Worm (Caenorhabditis elegans) whole organism, L3 larva: ENCODE measurements around the gene K08F9.1.

Experiments
- aly-2 ChIP-seq: fragments of 150-350 bp; optimal IDR thresholded peaks from 2 replicates; lab custom pipeline; 2014; ENCODE audit warnings: missing biosample characterization, missing genetic modification characterization
- ceh-16 ChIP-seq: sonication (generic microtip); optimal IDR thresholded peaks from 2 replicates; lab custom pipeline; 2017; ENCODE audit warnings: missing biosample characterization, missing genetic modification characterization
- ceh-28 ChIP-seq: fragments of 150-350 bp; optimal IDR thresholded peaks from 2 replicates; lab custom pipeline; 2014; ENCODE audit warnings: missing biosample characterization, missing genetic modification reagents, missing genetic modification characterization
- ceh-9 ChIP-seq: sonication (generic microtip); optimal IDR thresholded peaks from 2 replicates; lab custom pipeline; 2018; ENCODE audit warnings: missing biosample characterization, missing genetic modification characterization
- daf-12 ChIP-seq: fragments of 150-350 bp; optimal IDR thresholded peaks from 2 replicates; lab custom pipeline; 2014; ENCODE audit warnings: missing biosample characterization, missing genetic modification reagents, missing genetic modification characterization
- egl-27 ChIP-seq: sonication (generic microtip); optimal IDR thresholded peaks from 4 replicates; lab custom pipeline; 2017; ENCODE audit warnings: missing biosample characterization, missing genetic modification reagents, missing genetic modification characterization
- elt-1 ChIP-seq: fragments of 150-350 bp; optimal IDR thresholded peaks from 2 replicates; lab custom pipeline; 2014; ENCODE audit warnings: missing biosample characterization, missing genetic modification characterization
- elt-2 ChIP-seq: sonication (generic microtip); optimal IDR thresholded peaks from 2 replicates; lab custom pipeline; 2016; ENCODE audit warnings: missing genetic modification reagents, mild to moderate bottlenecking, missing genetic modification characterization, missing compliant biosample characterization
- elt-3 ChIP-seq, 3 experiments: fragments of 150-350 bp in 1 of 3; sonication (generic microtip) in 2 of 3; optimal IDR thresholded peaks; 2 replicates in 2 of 3; 4 replicates in 1 of 3; lab custom pipeline; 2014 to 2017; ENCODE audit warnings: missing biosample characterization in 3 of 3, missing genetic modification characterization in 3 of 3
- eor-1 ChIP-seq, 2 experiments: fragments of 150-350 bp; optimal IDR thresholded peaks; 2 replicates each; lab custom pipeline; 2014 to 2018; ENCODE audit warnings: missing biosample characterization in 2 of 2, missing genetic modification characterization in 2 of 2
- fkh-10 ChIP-seq: sonication (generic microtip); optimal IDR thresholded peaks from 2 replicates; lab custom pipeline; 2017; ENCODE audit warnings: missing biosample characterization, missing genetic modification reagents, missing genetic modification characterization
- fkh-2 ChIP-seq: fragments of 150-350 bp; optimal IDR thresholded peaks from 2 replicates; lab custom pipeline; 2014; ENCODE audit warnings: missing biosample characterization, missing genetic modification reagents, missing genetic modification characterization
- fos-1 ChIP-seq: fragments of 150-350 bp; optimal IDR thresholded peaks from 2 replicates; lab custom pipeline; 2014; ENCODE audit warnings: missing biosample characterization, missing genetic modification characterization
- hmg-11 ChIP-seq: sonication (generic microtip); optimal IDR thresholded peaks from 2 replicates; lab custom pipeline; 2016; ENCODE audit warnings: missing genetic modification characterization, missing compliant biosample characterization
- jun-1 ChIP-seq: fragments of 150-350 bp; optimal IDR thresholded peaks from 2 replicates; lab custom pipeline; 2014; ENCODE audit warnings: missing biosample characterization, missing genetic modification reagents, missing genetic modification characterization
- lin-15B ChIP-seq: fragments of 150-350 bp; optimal IDR thresholded peaks from 2 replicates; lab custom pipeline; 2014; ENCODE audit warnings: missing biosample characterization, missing genetic modification characterization
- lsy-12 ChIP-seq: sonication (generic microtip); optimal IDR thresholded peaks from 2 replicates; lab custom pipeline; 2016; ENCODE audit warnings: mild to moderate bottlenecking, missing genetic modification characterization, missing compliant biosample characterization
- mdl-1 ChIP-seq: fragments of 150-350 bp; optimal IDR thresholded peaks from 2 replicates; lab custom pipeline; 2014; ENCODE audit warnings: missing biosample characterization, missing genetic modification characterization
- nfya-1 ChIP-seq: sonication (generic microtip); optimal IDR thresholded peaks from 2 replicates; lab custom pipeline; 2017; ENCODE audit warnings: missing genetic modification characterization, mild to moderate bottlenecking, missing compliant biosample characterization, antibody characterized with exemption, moderate library complexity; ENCODE audit not compliant: insufficient read depth
- nhr-11 ChIP-seq: fragments of 150-350 bp; optimal IDR thresholded peaks from 2 replicates; lab custom pipeline; 2014; ENCODE audit warnings: missing biosample characterization, missing genetic modification characterization
- nhr-12 ChIP-seq: fragments of 150-350 bp; optimal IDR thresholded peaks from 2 replicates; lab custom pipeline; 2014; ENCODE audit warnings: missing biosample characterization, missing genetic modification characterization
- nhr-25 ChIP-seq: sonication (generic microtip); optimal IDR thresholded peaks from 2 replicates; lab custom pipeline; 2017; ENCODE audit warnings: missing biosample characterization, missing genetic modification characterization
- nhr-43 ChIP-seq: sonication (generic microtip); optimal IDR thresholded peaks from 2 replicates; lab custom pipeline; 2016; ENCODE audit warnings: mild to moderate bottlenecking, missing genetic modification characterization, missing compliant biosample characterization; ENCODE audit not compliant: poor library complexity, severe bottlenecking
- nhr-67 ChIP-seq: fragments of 150-350 bp; optimal IDR thresholded peaks from 2 replicates; lab custom pipeline; 2014; ENCODE audit warnings: missing biosample characterization, missing genetic modification characterization
- pha-4 ChIP-seq: fragments of 150-350 bp; optimal IDR thresholded peaks from 2 replicates; lab custom pipeline; 2014; ENCODE audit warnings: missing biosample characterization, missing genetic modification reagents, missing genetic modification characterization
- skn-1 ChIP-seq: fragments of 150-350 bp; optimal IDR thresholded peaks from 2 replicates; lab custom pipeline; 2014; ENCODE audit warnings: missing biosample characterization, missing genetic modification characterization
- snpc-4 ChIP-seq: fragments of 150-350 bp; optimal IDR thresholded peaks from 2 replicates; lab custom pipeline; 2014; ENCODE audit warnings: missing biosample characterization, missing genetic modification characterization
- tbx-2 ChIP-seq: sonication (generic microtip); optimal IDR thresholded peaks from 2 replicates; lab custom pipeline; 2016; ENCODE audit warnings: mild to moderate bottlenecking, missing genetic modification characterization, missing compliant biosample characterization
- unc-39 ChIP-seq: sonication (generic microtip); optimal IDR thresholded peaks from 4 replicates; lab custom pipeline; 2017; ENCODE audit warnings: missing biosample characterization, missing genetic modification characterization
- unc-62 ChIP-seq: fragments of 150-350 bp; sonication (generic microtip); optimal IDR thresholded peaks from 4 replicates; lab custom pipeline; 2014; ENCODE audit warnings: missing biosample characterization, missing genetic modification reagents, missing genetic modification characterization
- zag-1 ChIP-seq: fragments of 150-350 bp; optimal IDR thresholded peaks from 2 replicates; lab custom pipeline; 2014; ENCODE audit warnings: missing biosample characterization, missing genetic modification characterization
- ztf-4 ChIP-seq: fragments of 150-350 bp; optimal IDR thresholded peaks from 2 replicates; lab custom pipeline; 2014; ENCODE audit warnings: missing biosample characterization, missing genetic modification characterization

K08F9.1 gene

DNA sequence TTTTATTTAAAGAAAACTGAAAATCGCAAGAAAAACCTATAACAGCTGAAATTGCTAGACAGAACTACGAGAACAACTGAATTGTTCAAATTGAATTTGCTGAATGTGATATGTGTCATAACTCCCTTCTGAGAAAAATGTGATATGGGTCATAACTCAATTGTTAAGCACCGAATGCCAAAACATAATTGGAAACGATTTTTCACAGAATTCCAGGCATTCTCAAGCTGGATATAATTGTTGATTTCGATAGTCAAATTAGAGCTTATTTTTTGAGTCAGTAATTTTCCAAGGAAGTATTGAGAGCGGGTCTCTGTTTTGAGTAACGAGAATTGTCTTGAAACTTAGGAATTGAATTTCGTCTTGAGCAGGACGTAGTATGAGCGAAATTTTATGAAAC, 38.7 kb upstream of the K08F9.1 start:
- TF ChIP-seq fkh-10 (GFP tag; lab: Kevin White, UChicago), result no peak
- peak; percentile 5 for TF ChIP-seq nhr-11

DNA sequence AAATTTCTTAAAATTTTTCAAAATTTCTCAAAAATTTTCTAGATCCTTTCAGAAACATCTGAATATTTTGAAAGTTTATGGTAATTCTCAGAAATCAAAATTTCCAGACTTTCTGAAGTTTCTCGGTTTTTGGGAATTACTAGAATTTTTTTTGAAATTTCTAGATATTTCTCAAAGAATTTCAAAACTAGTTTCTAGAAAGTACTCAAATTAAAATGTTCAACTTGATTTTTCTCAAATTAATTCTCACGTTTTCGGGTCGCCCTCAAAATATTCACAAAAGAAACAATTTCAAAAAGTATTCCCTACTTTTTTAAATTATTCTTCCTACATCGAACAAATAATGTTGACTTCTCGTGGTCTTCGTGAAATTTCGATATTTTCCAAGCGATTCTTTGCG, 36.6 kb upstream of the K08F9.1 start, which contains the start of gene T09F5.10:
T09F5.10 (plus strand) TSS at position 301 of the 400 bp plus-strand sequence.
- TF ChIP-seq elt-2 (tag; lab: Kevin White, UChicago), result no peak
- TF ChIP-seq tbx-2, result no peak
- TF ChIP-seq nhr-25 (tag; lab: Kevin White, UChicago), result no peak
- no peak for TF ChIP-seq pha-4
- no peak for TF ChIP-seq snpc-4
- TF ChIP-seq unc-39 (tag; lab: Kevin White, UChicago), result no peak
- no peak for TF ChIP-seq ceh-28 (tag; lab: Kevin White, UChicago)
- no peak for TF ChIP-seq egl-27 (tag; lab: Kevin White, UChicago)
- no peak for TF ChIP-seq ztf-4 (tag; lab: Kevin White, UChicago)
- TF ChIP-seq fos-1, result no peak
- no peak for TF ChIP-seq fkh-10 (GFP tag; lab: Kevin White, UChicago)
- TF ChIP-seq unc-62 (GFP tag; lab: Kevin White, UChicago), result no peak
- no peak for TF ChIP-seq skn-1 (tag; lab: Kevin White, UChicago)
- TF ChIP-seq ceh-16 (tag; lab: Kevin White, UChicago), result no peak
- no peak for TF ChIP-seq hmg-11 (tag; lab: Kevin White, UChicago)
- no peak for TF ChIP-seq jun-1 (tag; lab: Kevin White, UChicago)
- no peak for TF ChIP-seq daf-12 (tag; lab: Kevin White, UChicago)
- no peak for TF ChIP-seq nfya-1 (tag; lab: Kevin White, UChicago)
- no peak for TF ChIP-seq ceh-9 (tag; lab: Kevin White, UChicago)
- no peak for TF ChIP-seq elt-1 (tag; lab: Kevin White, UChicago)

DNA sequence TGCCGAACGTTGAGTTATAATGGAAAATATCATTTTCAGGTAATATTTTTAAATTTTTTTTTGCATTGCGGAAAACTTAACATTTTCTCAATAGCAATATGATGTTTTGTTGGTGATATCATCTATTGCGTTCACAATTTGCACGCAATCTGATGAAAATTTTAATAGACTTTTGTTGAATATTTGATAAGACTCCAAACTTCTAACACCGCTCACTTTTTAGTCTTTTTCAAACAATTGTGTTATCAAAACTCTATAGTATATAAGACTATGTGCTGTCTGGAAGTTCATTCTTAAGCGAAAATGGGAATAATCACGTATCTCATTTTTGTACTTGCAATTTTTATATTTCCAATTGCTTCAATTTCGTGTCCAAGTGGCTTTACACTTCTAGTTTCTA, 32.3 kb upstream of the K08F9.1 start, which contains the start of gene clec-47:
clec-47 (plus strand) TSS at position 301 of the 400 bp plus-strand sequence.
- TF ChIP-seq elt-2 (tag; lab: Kevin White, UChicago) (peak; percentile 3), mdl-1 (tag; lab: Kevin White, UChicago) (no peak)

- TF ChIP-seq elt-1 (tag; lab: Kevin White, UChicago) (no peak), nhr-11 (peak; percentile 15)
- TF ChIP-seq, all 47 proteins: peak for 1
Measured at ce11 chrV:15162697-15163096, 19.5 kb upstream of the K08F9.1 start, which contains the start of gene srz-11. srz-11 (plus strand) TSS chrV:15163082.

DNA sequence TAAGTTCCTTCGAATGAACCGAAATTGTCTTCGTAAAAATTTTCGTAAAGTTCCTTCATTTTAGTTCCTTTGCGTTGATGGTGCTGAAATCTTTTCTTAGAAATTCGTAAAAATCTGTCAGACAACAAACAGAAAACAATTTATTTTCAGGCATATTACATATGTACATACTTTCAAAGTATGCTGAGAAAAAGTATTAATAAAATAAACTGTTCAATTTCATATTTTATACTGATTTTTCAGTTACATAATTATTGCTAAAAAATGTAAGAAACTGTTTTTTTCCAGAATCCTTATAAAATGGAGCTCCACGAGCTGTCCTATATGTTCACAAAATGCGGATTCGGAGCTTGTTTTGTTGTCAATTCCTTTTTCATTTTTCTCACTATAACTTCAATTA, 15.5 kb upstream of the K08F9.1 start, which contains the start of gene str-45:
str-45 (plus strand) TSS at position 301 of the 400 bp plus-strand sequence.
- TF ChIP-seq elt-3 (tag; optimal IDR thresholded peaks at IDR 0.05; lab: Kevin White, UChicago) (no peak), ceh-16 (tag; lab: Kevin White, UChicago) (no peak), nfya-1 (tag; lab: Kevin White, UChicago) (no peak), nhr-43 (tag; lab: Kevin White, UChicago) (no peak), fkh-2 (tag; lab: Kevin White, UChicago) (no peak), fos-1 (no peak), lsy-12 (no peak), lin-15B (tag; lab: Kevin White, UChicago) (no peak), elt-2 (tag; lab: Kevin White, UChicago) (no peak), ceh-28 (tag; lab: Kevin White, UChicago) (no peak), aly-2 (tag; lab: Kevin White, UChicago) (no peak), nhr-11 (no peak)

DNA sequence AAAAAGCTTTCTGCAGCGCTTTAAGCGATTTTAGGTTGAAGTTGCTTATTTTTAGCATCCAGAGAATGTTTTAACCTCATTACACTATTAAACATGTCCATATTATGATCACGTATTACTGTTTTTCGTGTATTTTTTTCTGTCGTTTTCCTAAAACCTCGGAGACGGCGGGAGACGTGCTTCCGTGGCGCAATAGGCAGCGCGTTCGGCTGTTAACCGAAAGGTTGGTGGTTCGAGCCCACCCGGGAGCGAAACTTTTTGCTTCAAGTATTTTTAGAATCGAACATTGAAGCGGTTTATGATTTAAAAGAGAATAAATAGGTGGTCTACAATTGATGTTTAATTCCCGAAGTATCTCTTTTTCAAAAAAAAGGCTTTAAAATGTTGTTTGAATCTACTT, 13.3 kb upstream of the K08F9.1 start:
- TF ChIP-seq nhr-12 (tag; lab: Kevin White, UChicago), result no peak
- TF ChIP-seq zag-1 (tag; lab: Kevin White, UChicago), result no peak
- no peak for TF ChIP-seq nhr-67 (tag; lab: Kevin White, UChicago)
- no peak for TF ChIP-seq jun-1 (tag; lab: Kevin White, UChicago)
- no peak for TF ChIP-seq fkh-2 (tag; lab: Kevin White, UChicago)
- TF ChIP-seq pha-4, result no peak
- no peak for TF ChIP-seq fos-1
- no peak for TF ChIP-seq unc-39 (tag; lab: Kevin White, UChicago)
- TF ChIP-seq egl-27 (tag; lab: Kevin White, UChicago), result no peak
- no peak for TF ChIP-seq eor-1 (tag; optimal IDR thresholded peaks at IDR 0.05; lab: Kevin White, UChicago)
